Fruit fly (Drosophila melanogaster) whole organism, embryonic: Measurements from ENCODE around the gene CCDC53.

Experiments
- Aef1 ChIP-seq: fragments of 200-800 bp; sonication (Bioruptor generic); IDR thresholded peaks from 3 replicates; pipeline ENCODE4 v1.3.6; 2022; ENCODE audit warnings: missing biosample characterization, missing genetic modification characterization
- Atf-2 ChIP-seq: fragments of 200-800 bp; sonication (Bioruptor generic); optimal IDR thresholded peaks from 2 replicates; lab custom pipeline; 2016; ENCODE audit warnings: missing biosample characterization, missing genetic modification characterization
- CG10979 ChIP-seq: fragments of 200-800 bp; sonication (Bioruptor generic); optimal IDR thresholded peaks from 2 replicates; lab custom pipeline; 2018; ENCODE audit warnings: missing biosample characterization, mild to moderate bottlenecking, missing genetic modification characterization, moderate library complexity
- CG11504 ChIP-seq: fragments of 200-800 bp; sonication (Bioruptor generic); optimal IDR thresholded peaks from 3 replicates; lab custom pipeline; 2019; ENCODE audit warnings: missing biosample characterization, mild to moderate bottlenecking, missing genetic modification characterization, moderate library complexity
- CG15011 ChIP-seq: fragments of 200-800 bp; sonication (Bioruptor generic); optimal IDR thresholded peaks from 3 replicates; lab custom pipeline; 2018; ENCODE audit warnings: missing biosample characterization, mild to moderate bottlenecking, missing genetic modification characterization
- CG15479 ChIP-seq: fragments of 200-800 bp; sonication (Bioruptor generic); optimal IDR thresholded peaks from 3 replicates; lab custom pipeline; 2019; ENCODE audit warnings: missing biosample characterization, mild to moderate bottlenecking, missing genetic modification characterization, moderate library complexity
- CG18262 ChIP-seq: fragments of 200-800 bp; optimal IDR thresholded peaks from 3 replicates; lab custom pipeline; 2019; ENCODE audit warnings: missing biosample characterization, mild to moderate bottlenecking, missing genetic modification characterization, moderate library complexity
- CG32532 ChIP-seq: fragments of 200-800 bp; sonication (Bioruptor generic); IDR thresholded peaks from 2 replicates; pipeline ENCODE4 v1.3.6; 2022; ENCODE audit warnings: missing biosample characterization, missing genetic modification characterization
- CG34376 ChIP-seq: fragments of 200-800 bp; sonication (Bioruptor generic); optimal IDR thresholded peaks from 2 replicates; lab custom pipeline; 2018; ENCODE audit warnings: missing biosample characterization, mild to moderate bottlenecking, missing genetic modification characterization
- CG34422 ChIP-seq: fragments of 200-800 bp; sonication (Bioruptor generic); IDR thresholded peaks from 3 replicates; pipeline ENCODE4 v1.3.6; 2022; ENCODE audit warnings: missing biosample characterization, missing genetic modification characterization
- CG3726 ChIP-seq: fragments of 200-800 bp; sonication (Bioruptor generic); IDR thresholded peaks from 3 replicates; pipeline ENCODE4, ENCODE4 v1.3.6; 2022; ENCODE audit warnings: missing biosample characterization, missing genetic modification characterization
- CG4282 ChIP-seq: fragments of 200-800 bp; sonication (Bioruptor generic); optimal IDR thresholded peaks from 2 replicates; lab custom pipeline; 2016; ENCODE audit warnings: missing biosample characterization, missing genetic modification characterization
- CG4854 ChIP-seq: fragments of 200-800 bp; sonication (Bioruptor generic); optimal IDR thresholded peaks from 2 replicates; lab custom pipeline; 2016; ENCODE audit warnings: missing biosample characterization, missing genetic modification characterization, inconsistent platforms
- CG7357 ChIP-seq: fragments of 200-800 bp; sonication (Bioruptor generic); IDR thresholded peaks from 3 replicates; pipeline ENCODE4 v1.3.6; 2022; ENCODE audit warnings: missing biosample characterization, missing genetic modification characterization
- CG9215 ChIP-seq: fragments of 200-800 bp; sonication (Bioruptor generic); IDR thresholded peaks from 2 replicates; pipeline ENCODE4 v1.3.6; 2022; ENCODE audit warnings: missing biosample characterization, missing genetic modification characterization
- CG9437 ChIP-seq: fragments of 200-800 bp; sonication (Bioruptor generic); optimal IDR thresholded peaks from 2 replicates; lab custom pipeline; 2018; ENCODE audit warnings: missing biosample characterization, mild to moderate bottlenecking, missing genetic modification characterization
- Dbx ChIP-seq: fragments of 200-800 bp; sonication (Bioruptor generic); IDR thresholded peaks from 3 replicates; pipeline ENCODE4 v1.3.6; 2022; ENCODE audit warnings: missing biosample characterization, missing genetic modification characterization
- Dip3 ChIP-seq: fragments of 200-800 bp; sonication (Bioruptor generic); optimal IDR thresholded peaks from 3 replicates; lab custom pipeline; 2016; ENCODE audit warnings: missing biosample characterization, missing genetic modification characterization
- Dll ChIP-seq: fragments of 200-800 bp; sonication (Bioruptor generic); IDR thresholded peaks from 4 replicates; pipeline ENCODE4 v1.3.6; 2022; ENCODE audit warnings: missing biosample characterization, missing genetic modification characterization; ENCODE audit not compliant: partially characterized antibody
- E2f1 ChIP-seq: fragments of 200-800 bp; sonication (Bioruptor generic); IDR thresholded peaks from 2 replicates; pipeline ENCODE4 v1.3.6; 2022; ENCODE audit warnings: missing biosample characterization, missing genetic modification characterization
- Fer3 ChIP-seq: fragments of 200-800 bp; sonication (Bioruptor generic); optimal IDR thresholded peaks from 2 replicates; lab custom pipeline; 2018; ENCODE audit warnings: missing biosample characterization, mild to moderate bottlenecking, missing genetic modification characterization, moderate library complexity
- H2.0 ChIP-seq: fragments of 200-800 bp; sonication (Bioruptor generic); IDR thresholded peaks from 2 replicates; pipeline ENCODE4 v1.3.6; 2022; ENCODE audit warnings: missing biosample characterization, missing genetic modification characterization
- HLHmδ ChIP-seq: fragments of 200-800 bp; sonication (Bioruptor generic); optimal IDR thresholded peaks from 2 replicates; lab custom pipeline; 2018; ENCODE audit warnings: missing biosample characterization, mild to moderate bottlenecking, missing genetic modification characterization, moderate library complexity
- HmgZ ChIP-seq: fragments of 200-800 bp; sonication (Bioruptor generic); optimal IDR thresholded peaks from 2 replicates; lab custom pipeline; 2018; ENCODE audit warnings: missing biosample characterization, mild to moderate bottlenecking, missing genetic modification characterization
- Max ChIP-seq: fragments of 200-800 bp; sonication (Bioruptor generic); optimal IDR thresholded peaks from 2 replicates; lab custom pipeline; 2016; ENCODE audit warnings: missing biosample characterization, mild to moderate bottlenecking, missing genetic modification characterization
- Neu2 ChIP-seq: fragments of 200-800 bp; sonication (Bioruptor generic); optimal IDR thresholded peaks from 3 replicates; lab custom pipeline; 2016; ENCODE audit warnings: missing biosample characterization, missing genetic modification characterization, borderline replicate concordance
- Nf-YA ChIP-seq: fragments of 200-800 bp; sonication (Bioruptor generic); IDR thresholded peaks from 2 replicates; pipeline ENCODE4 v1.3.6; 2022; ENCODE audit warnings: missing biosample characterization, missing genetic modification characterization
- Optix ChIP-seq: fragments of 200-800 bp; sonication (Bioruptor generic); IDR thresholded peaks from 3 replicates; pipeline ENCODE4 v1.3.6; 2022; ENCODE audit warnings: missing biosample characterization, missing genetic modification characterization
- PHDP ChIP-seq: fragments of 200-800 bp; sonication (Bioruptor generic); optimal IDR thresholded peaks from 3 replicates; lab custom pipeline; 2018; ENCODE audit warnings: missing biosample characterization, mild to moderate bottlenecking, missing genetic modification characterization, moderate library complexity
- Rfx ChIP-seq: fragments of 200-800 bp; sonication (Bioruptor generic); IDR thresholded peaks from 2 replicates; pipeline ENCODE4 v1.3.6; 2022; ENCODE audit warnings: missing biosample characterization, missing genetic modification characterization
- Scr ChIP-seq: fragments of 200-800 bp; sonication (Bioruptor generic); IDR thresholded peaks from 2 replicates; pipeline ENCODE4 v1.3.6; 2022; ENCODE audit warnings: missing biosample characterization, missing genetic modification characterization; ENCODE audit not compliant: partially characterized antibody
- Ssrp ChIP-seq: fragments of 200-800 bp; sonication (Bioruptor generic); optimal IDR thresholded peaks from 2 replicates; lab custom pipeline; 2018; ENCODE audit warnings: missing biosample characterization, mild to moderate bottlenecking, missing genetic modification characterization, moderate library complexity
- ab ChIP-seq: fragments of 200-800 bp; sonication (Bioruptor generic); optimal IDR thresholded peaks from 2 replicates; lab custom pipeline; 2016; ENCODE audit warnings: missing biosample characterization, missing genetic modification characterization
- ac ChIP-seq: fragments of 200-800 bp; sonication (Bioruptor generic); optimal IDR thresholded peaks from 3 replicates; lab custom pipeline; 2017; ENCODE audit warnings: missing biosample characterization, mild to moderate bottlenecking, missing genetic modification characterization
- ara ChIP-seq: fragments of 200-800 bp; sonication (Bioruptor generic); IDR thresholded peaks from 2 replicates; pipeline ENCODE4 v1.3.6; 2022; ENCODE audit warnings: missing biosample characterization, missing genetic modification characterization
- cad ChIP-seq: fragments of >200 bp; optimal IDR thresholded peaks from 2 replicates; lab custom pipeline; 2017; ENCODE audit warnings: missing biosample characterization, missing genetic modification characterization
- caup ChIP-seq: fragments of 200-800 bp; sonication (Bioruptor generic); optimal IDR thresholded peaks from 3 replicates; lab custom pipeline; 2017; ENCODE audit warnings: missing biosample characterization, mild to moderate bottlenecking, missing genetic modification characterization, moderate library complexity; ENCODE audit not compliant: severe bottlenecking
- chm ChIP-seq: fragments of 200-800 bp; sonication (Bioruptor generic); IDR thresholded peaks from 2 replicates; pipeline ENCODE4 v1.3.6; 2022; ENCODE audit warnings: missing biosample characterization, missing genetic modification characterization
- dpn ChIP-seq, 2 experiments: fragments of 200-800 bp; sonication (Bioruptor generic); optimal IDR thresholded peaks; 3 replicates each; lab custom pipeline; 2016; ENCODE audit warnings: missing biosample characterization in 2 of 2, missing genetic modification characterization in 2 of 2
- gce ChIP-seq: fragments of 200-800 bp; sonication (Bioruptor generic); IDR thresholded peaks from 3 replicates; pipeline ENCODE4 v1.3.6; 2022; ENCODE audit warnings: missing biosample characterization, missing genetic modification characterization
- gcm ChIP-seq: fragments of 200-800 bp; sonication (Bioruptor generic); optimal IDR thresholded peaks from 2 replicates; lab custom pipeline; 2019; ENCODE audit warnings: missing biosample characterization, mild to moderate bottlenecking, missing genetic modification characterization, moderate library complexity
- gem ChIP-seq: fragments of 200-800 bp; sonication (Bioruptor generic); optimal IDR thresholded peaks from 2 replicates; lab custom pipeline; 2019; ENCODE audit warnings: missing biosample characterization, mild to moderate bottlenecking, missing genetic modification characterization, moderate library complexity
- grau ChIP-seq: fragments of 200-800 bp; optimal IDR thresholded peaks from 3 replicates; lab custom pipeline; 2019; ENCODE audit warnings: missing biosample characterization, mild to moderate bottlenecking, missing genetic modification characterization, moderate library complexity
- lab ChIP-seq: fragments of 200-800 bp; sonication (Bioruptor generic); optimal IDR thresholded peaks from 3 replicates; lab custom pipeline; 2017; ENCODE audit warnings: missing biosample characterization, missing genetic modification characterization, mild to moderate bottlenecking, moderate library complexity, missing genetic modification reagents
- mam ChIP-seq: fragments of 200-800 bp; sonication (Bioruptor generic); optimal IDR thresholded peaks from 3 replicates; lab custom pipeline; 2016; ENCODE audit warnings: missing biosample characterization, missing genetic modification characterization
- peb ChIP-seq: fragments of 200-800 bp; sonication (Bioruptor generic); IDR thresholded peaks from 2 replicates; pipeline ENCODE4 v1.3.6; 2022; ENCODE audit warnings: missing biosample characterization, missing genetic modification characterization
- pros ChIP-seq: fragments of 200-800 bp; sonication (Bioruptor generic); optimal IDR thresholded peaks from 3 replicates; lab custom pipeline; 2019; ENCODE audit warnings: missing biosample characterization, mild to moderate bottlenecking, missing genetic modification characterization, moderate library complexity
- pum ChIP-seq: fragments of 200-800 bp; sonication (Bioruptor generic); optimal IDR thresholded peaks from 2 replicates; lab custom pipeline; 2016; ENCODE audit warnings: missing biosample characterization, missing genetic modification characterization
- sd ChIP-seq: fragments of 200-800 bp; sonication (Bioruptor generic); optimal IDR thresholded peaks from 3 replicates; lab custom pipeline; 2018; ENCODE audit warnings: missing biosample characterization, mild to moderate bottlenecking, missing genetic modification characterization, moderate library complexity
- tll ChIP-seq, 2 experiments: fragments of 200-800 bp in 1 of 2; fragments of >200 bp in 1 of 2; sonication (Bioruptor generic) in 1 of 2; optimal IDR thresholded peaks; 2 replicates each; lab custom pipeline; 2017 to 2019; ENCODE audit warnings: missing biosample characterization in 2 of 2, missing genetic modification characterization in 2 of 2, mild to moderate bottlenecking in 1 of 2, moderate library complexity in 1 of 2
- yki ChIP-seq: fragments of >200 bp; optimal IDR thresholded peaks from 3 replicates; lab custom pipeline; 2018

CCDC53 gene

dm6 chr2L:7991391-7991876, 49.5 kb upstream of the CCDC53 start (continued):
- TF ChIP-seq yki (peak; percentile 77), CG9437 (GFP tag; lab: Kevin White, UChicago) (no peak), CG18262 (tag; lab: Kevin White, UChicago) (no peak), ab (GFP tag; lab: Kevin White, UChicago) (no peak), mam (GFP tag; lab: Kevin White, UChicago) (no peak), CG10979 (tag; lab: Kevin White, UChicago) (no peak), lab (GFP tag; lab: Kevin White, UChicago) (peak; percentile 22), Fer3 (tag; lab: Kevin White, UChicago) (no peak), peb (GFP tag; lab: Robert Waterston, UW) (no peak), tll (GFP tag; optimal IDR thresholded peaks at IDR 0.05; lab: Kevin White, UChicago) (no peak), HLHmδ (no peak), cad (no peak), H2.0 (0 out of 2 replicates have a peak, but pooled peaks have one; percentile 15), CG34376 (peak; percentile 18), grau (tag; lab: Kevin White, UChicago) (peak; percentile 97), CG9215 (no peak), ac (GFP tag; lab: Kevin White, UChicago) (no peak), Max (GFP tag; lab: Kevin White, UChicago) (no peak), Nf-YA (no peak), Optix (GFP tag; lab: Robert Waterston, UW) (no peak), PHDP (tag; lab: Kevin White, UChicago) (no peak), Atf-2 (GFP tag; lab: Kevin White, UChicago) (no peak), gce (GFP tag; lab: Robert Waterston, UW) (no peak), CG4282 (no peak), Aef1 (GFP tag; lab: Robert Waterston, UW) (no peak), Dbx (peak; percentile 11; the same call in 1 of the 3 replicates), Ssrp (tag; lab: Kevin White, UChicago) (no peak), pros (GFP tag; lab: Kevin White, UChicago) (peak; percentile 55), caup (GFP tag; lab: Kevin White, UChicago) (no peak), CG7357 (GFP tag; lab: Robert Waterston, UW) (no peak), chm (GFP tag; lab: Robert Waterston, UW) (no peak; the same call in 1 of the 2 replicates), CG32532 (GFP tag; lab: Robert Waterston, UW) (0 out of 2 replicates have a peak, but pooled peaks have one; percentile 33), ara (GFP tag; lab: Robert Waterston, UW) (no peak), Scr (GFP tag; lab: Robert Waterston, UW) (no peak), CG3726 (no peak), CG4854 (GFP tag; lab: Kevin White, UChicago) (no peak), sd (tag; lab: Kevin White, UChicago) (peak; percentile 96), Rfx (GFP tag; lab: Robert Waterston, UW) (0 out of 2 replicates have a peak, but pooled peaks have one; percentile 30), CG15011 (GFP tag; lab: Kevin White, UChicago) (no peak), CG34422 (GFP tag; lab: Robert Waterston, UW) (0 out of 3 replicates have a peak, but pooled peaks have one; percentile 27), gcm (peak; percentile 89), E2f1 (no peak), pum (GFP tag; lab: Kevin White, UChicago) (no peak), CG15479 (GFP tag; lab: Kevin White, UChicago) (peak; percentile 59), Dip3 (no peak), HmgZ (tag; lab: Kevin White, UChicago) (no peak), gem (tag; lab: Kevin White, UChicago) (no peak), Neu2 (no peak), dpn (GFP tag; optimal IDR thresholded peaks at IDR 0.05; lab: Kevin White, UChicago) (no peak), Dll (GFP tag; lab: Robert Waterston, UW) (peak; percentile 30; the same call in 1 of the 4 replicates), CG11504 (tag; lab: Kevin White, UChicago) (no peak)
